Fruit fly (Drosophila melanogaster): ENCODE results near the gene CG9021.

Gene CG9021

DNA sequence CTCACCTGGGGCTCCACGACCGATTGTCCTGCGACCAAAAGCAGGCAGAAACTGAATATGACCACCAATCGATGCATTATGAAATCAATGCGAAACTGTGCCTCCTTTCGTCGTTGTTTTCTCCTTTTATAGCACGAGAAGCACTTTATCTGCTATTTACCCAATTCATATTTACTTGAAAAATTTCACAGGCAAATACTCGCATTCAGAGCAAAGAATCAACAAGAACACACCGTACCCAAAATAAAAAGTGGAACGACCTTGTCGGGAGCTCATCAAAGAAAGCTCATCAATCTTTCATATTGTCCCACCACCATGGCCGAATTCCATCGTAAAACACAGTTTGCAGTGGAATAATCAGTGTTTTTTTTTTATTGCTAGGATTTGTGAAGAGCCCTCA, at the start of gene CG9021:
TSS of gene CG9021 (minus strand) at position 105 of the 400 bp plus-strand sequence.
- TF ChIP-seq noc (tag; optimal IDR thresholded peaks at IDR 0.05), result no peak

- TF ChIP-seq noc (tag; optimal IDR thresholded peaks at IDR 0.05), result no peak
Measured at dm6 chr2L:5948775-5949526, 44.5 kb upstream of the CG9021 start, which contains the start of gene CG9044. Gene CG9044 (plus strand): TSS chr2L:5949450.

DNA sequence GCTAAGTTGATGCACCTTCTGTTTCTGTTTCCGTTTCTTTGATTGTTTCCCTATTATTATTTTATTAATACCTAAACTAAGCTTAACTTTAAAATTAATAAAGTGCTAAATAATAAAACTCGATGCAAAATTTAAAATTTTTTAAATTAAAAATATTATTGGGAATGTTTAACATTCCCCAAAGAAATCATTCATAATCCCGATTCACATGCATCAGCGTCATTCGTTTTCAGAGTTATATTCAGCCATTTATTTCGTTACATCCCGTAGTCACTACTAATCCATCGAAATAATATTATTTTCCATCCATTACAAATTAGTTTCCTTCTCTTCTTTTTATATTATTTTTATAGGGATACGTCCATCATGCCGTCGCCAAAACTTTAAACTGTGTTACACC, 43.0 kb upstream of the CG9021 start:
- no peak for TF ChIP-seq noc (tag; optimal IDR thresholded peaks at IDR 0.05)

- TF ChIP-seq noc (tag; optimal IDR thresholded peaks at IDR 0.05), result no peak
Measured at dm6 chr2L:5946728-5947127, 42.2 kb upstream of the CG9021 start.

DNA sequence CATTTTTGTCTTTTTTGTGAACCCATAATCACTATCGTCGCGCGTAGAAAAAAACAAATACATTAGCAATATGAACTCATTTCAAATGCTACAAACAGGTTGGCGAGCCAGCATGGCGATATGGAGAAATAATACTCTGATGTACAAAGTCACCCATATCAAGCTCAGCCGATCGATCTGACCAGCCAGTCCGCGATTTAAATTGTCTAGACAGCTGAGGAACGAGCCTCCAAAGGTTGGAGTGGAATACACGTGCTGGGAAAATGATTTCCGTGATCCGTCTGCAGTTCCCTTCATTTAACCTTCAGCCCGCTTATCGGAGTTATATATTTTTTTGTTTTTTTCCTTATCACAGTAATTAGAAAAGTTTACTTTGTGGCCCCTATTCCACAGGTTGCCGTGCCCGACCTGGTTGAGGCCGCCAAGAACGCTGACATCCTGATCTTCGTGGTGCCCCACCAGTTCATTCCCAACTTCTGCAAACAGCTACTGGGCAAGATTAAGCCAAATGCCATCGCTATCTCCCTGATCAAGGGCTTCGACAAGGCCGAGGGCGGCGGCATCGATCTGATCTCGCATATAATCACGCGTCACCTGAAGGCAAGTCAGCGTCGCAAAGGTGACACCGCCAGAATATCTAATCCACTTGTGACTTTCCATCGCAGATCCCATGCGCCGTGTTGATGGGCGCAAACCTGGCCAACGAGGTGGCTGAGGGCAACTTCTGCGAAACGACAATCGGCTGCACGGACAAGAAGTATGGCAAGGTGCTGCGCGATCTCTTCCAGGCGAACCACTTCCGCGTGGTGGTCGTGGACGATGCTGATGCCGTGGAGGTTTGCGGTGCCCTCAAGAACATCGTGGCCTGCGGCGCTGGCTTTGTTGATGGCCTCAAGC, 41.4 kb upstream of the CG9021 start:
- no peak for TF ChIP-seq noc (tag; optimal IDR thresholded peaks at IDR 0.05)

- no peak for TF ChIP-seq noc (tag; optimal IDR thresholded peaks at IDR 0.05)
Measured at dm6 chr2L:5944305-5945282, 40.1 kb upstream of the CG9021 start.

DNA sequence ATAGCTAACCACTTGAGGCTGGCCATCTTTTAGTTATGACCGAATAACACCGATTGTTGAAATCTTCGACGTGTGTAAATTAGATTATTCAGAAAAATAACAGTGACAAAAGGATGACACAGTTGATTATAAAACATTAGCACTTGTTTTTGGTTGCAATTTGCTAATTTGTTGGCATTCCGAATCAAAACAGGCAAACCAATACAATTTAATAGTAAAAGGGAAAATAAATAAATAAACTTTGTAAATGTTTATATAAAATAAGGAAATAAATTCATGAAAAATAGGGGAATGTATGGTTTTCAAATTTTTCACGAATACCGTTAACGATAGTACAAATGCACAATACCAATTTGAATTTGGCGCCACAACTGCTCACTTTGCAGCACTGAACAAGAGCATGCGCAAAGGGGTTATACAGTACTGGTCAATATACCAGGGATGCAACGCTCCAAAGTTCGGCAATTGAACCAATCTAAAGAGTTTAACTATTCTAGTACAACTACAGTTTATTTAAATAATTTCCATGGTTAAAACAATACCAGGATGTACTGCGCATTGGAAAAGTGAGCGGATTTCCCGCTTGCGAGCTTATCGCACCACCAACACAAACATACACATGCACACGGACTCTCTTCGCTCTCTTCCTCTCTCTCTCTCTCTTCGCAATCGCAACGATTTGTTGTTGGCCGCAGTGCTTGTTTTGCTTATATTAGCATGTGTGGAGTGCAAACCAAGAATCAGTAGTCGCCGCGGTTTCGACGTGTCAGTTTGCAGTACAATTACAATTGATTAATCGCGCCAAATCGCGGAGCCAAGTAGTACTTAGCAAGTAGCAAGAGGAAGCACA, 39.0 kb upstream of the CG9021 start, which contains the start of the genes Sfp26Ad and Gpdh1:
TSS of gene Sfp26Ad (minus strand) at position 76 of the 850 bp plus-strand sequence.
TSS of gene Gpdh1 (plus strand) at position 415 of the 850 bp plus-strand sequence.
- TF ChIP-seq noc (tag; optimal IDR thresholded peaks at IDR 0.05), result peak; percentile 77

dm6 chr2L:5927363-5927762, 22.9 kb upstream of the CG9021 start:
- no peak for TF ChIP-seq noc (tag; optimal IDR thresholded peaks at IDR 0.05)

- no peak for TF ChIP-seq noc (tag; optimal IDR thresholded peaks at IDR 0.05)
Measured at dm6 chr2L:5925637-5926036, 21.1 kb upstream of the CG9021 start, which contains the start of gene dsf. Gene dsf (plus strand): TSS chr2L:5925937.

dm6 chr2L:5925164-5925563, 20.7 kb upstream of the CG9021 start:
- no peak for TF ChIP-seq noc (tag; optimal IDR thresholded peaks at IDR 0.05)

- TF ChIP-seq noc (tag; optimal IDR thresholded peaks at IDR 0.05), result no peak
Measured at dm6 chr2L:5923603-5924138, 19.2 kb upstream of the CG9021 start, which contains the start of gene CG9016. Gene CG9016 (minus strand): TSS chr2L:5923653.

- no peak for TF ChIP-seq noc (tag; optimal IDR thresholded peaks at IDR 0.05)
Measured at dm6 chr2L:5910189-5910588, 5.7 kb upstream of the CG9021 start, which contains the start of gene CG14000. Gene CG14000 (minus strand): TSS chr2L:5910289.

dm6 chr2L:5906893-5907850, 2.7 kb upstream of the CG9021 start, which contains the start of gene bchs:
Gene bchs (plus strand): TSS chr2L:5907169.
- TF ChIP-seq noc (tag; optimal IDR thresholded peaks at IDR 0.05), result peak; percentile 18
